Worm (Caenorhabditis elegans) whole organism, L2 larva: ENCODE data around the gene Y54G2A.10.
A peak's percentile ranks its signal among the peaks of the same experiment; 100 is the strongest.
"Not testable (repeated sequence)": the region's sequence is repeated elsewhere in the genome, so short reads cannot be mapped to it uniquely, and the experiment has no call there.

Experiments used
- C34F6.9 ChIP-seq: fragments of 150-350 bp; optimal IDR thresholded peaks from 2 replicates; lab custom pipeline; 2014; ENCODE audit warnings: missing biosample characterization, missing genetic modification characterization
- F13H6.1 ChIP-seq: sonication (generic microtip); optimal IDR thresholded peaks from 2 replicates; lab custom pipeline; 2016; ENCODE audit warnings: missing genetic modification characterization, missing compliant biosample characterization
- R02D3.7 ChIP-seq: fragments of 150-350 bp; optimal IDR thresholded peaks from 2 replicates; lab custom pipeline; 2014; ENCODE audit warnings: missing biosample characterization, missing genetic modification characterization
- Y55F3AM.14 ChIP-seq: fragments of 200-800 bp; sonication (Bioruptor generic); optimal IDR thresholded peaks from 2 replicates; lab custom pipeline; 2018; ENCODE audit warnings: mild to moderate bottlenecking, missing genetic modification characterization, missing compliant biosample characterization
- ZK546.5 ChIP-seq: sonication (generic microtip); optimal IDR thresholded peaks from 2 replicates; lab custom pipeline; 2017; ENCODE audit warnings: missing biosample characterization, missing genetic modification characterization
- alr-1 ChIP-seq: fragments of 150-350 bp; optimal IDR thresholded peaks from 2 replicates; lab custom pipeline; 2014; ENCODE audit warnings: missing biosample characterization, missing genetic modification characterization
- aly-2 ChIP-seq: fragments of 150-350 bp; optimal IDR thresholded peaks from 2 replicates; lab custom pipeline; 2014; ENCODE audit warnings: missing biosample characterization, missing genetic modification characterization
- ama-1 ChIP-seq: fragments of 150-350 bp; optimal IDR thresholded peaks from 2 replicates; lab custom pipeline; 2018; ENCODE audit warnings: inconsistent platforms
- crh-2 ChIP-seq: sonication (generic microtip); optimal IDR thresholded peaks from 2 replicates; lab custom pipeline; 2017; ENCODE audit warnings: missing biosample characterization, missing genetic modification characterization
- dmd-4 ChIP-seq: sonication (generic microtip); optimal IDR thresholded peaks from 2 replicates; lab custom pipeline; 2017; ENCODE audit warnings: missing biosample characterization, missing genetic modification characterization
- elt-3 ChIP-seq: sonication (generic microtip); optimal IDR thresholded peaks from 2 replicates; lab custom pipeline; 2017; ENCODE audit warnings: missing biosample characterization, missing genetic modification characterization
- fos-1 ChIP-seq: fragments of 150-350 bp; optimal IDR thresholded peaks from 2 replicates; lab custom pipeline; 2014; ENCODE audit warnings: missing biosample characterization, missing genetic modification characterization
- gmeb-1 ChIP-seq: fragments of 150-350 bp; optimal IDR thresholded peaks from 2 replicates; lab custom pipeline; 2014; ENCODE audit warnings: missing biosample characterization, missing genetic modification characterization
- lin-11 ChIP-seq: fragments of 150-350 bp; sonication (generic microtip); optimal IDR thresholded peaks from 2 replicates; lab custom pipeline; 2014; ENCODE audit warnings: missing biosample characterization, missing genetic modification characterization, inconsistent platforms, mixed read lengths
- lin-13 ChIP-seq: fragments of 150-350 bp; optimal IDR thresholded peaks from 2 replicates; lab custom pipeline; 2014; ENCODE audit warnings: missing biosample characterization, missing genetic modification reagents, missing genetic modification characterization
- lin-39 ChIP-seq: fragments of 150-350 bp; optimal IDR thresholded peaks from 2 replicates; lab custom pipeline; 2014; ENCODE audit warnings: missing biosample characterization, missing genetic modification reagents, missing genetic modification characterization
- lsy-2 ChIP-seq, 2 experiments: fragments of 150-350 bp in 1 of 2; sonication (generic microtip) in 1 of 2; optimal IDR thresholded peaks; 2 replicates each; lab custom pipeline; 2014 to 2017; ENCODE audit warnings: missing biosample characterization in 2 of 2, missing genetic modification characterization in 2 of 2
- mab-5 ChIP-seq: fragments of 150-350 bp; optimal IDR thresholded peaks from 2 replicates; lab custom pipeline; 2014; ENCODE audit warnings: missing biosample characterization, missing genetic modification characterization
- mbf-1 ChIP-seq: sonication (generic microtip); optimal IDR thresholded peaks from 2 replicates; lab custom pipeline; 2017; ENCODE audit warnings: missing biosample characterization, missing genetic modification characterization
- mdl-1 ChIP-seq, 2 experiments: fragments of 150-350 bp in 1 of 2; sonication (generic microtip) in 1 of 2; optimal IDR thresholded peaks; 2 replicates each; lab custom pipeline; 2017; ENCODE audit warnings: missing biosample characterization in 2 of 2, missing genetic modification characterization in 2 of 2
- nhr-11 ChIP-seq: fragments of 150-350 bp; optimal IDR thresholded peaks from 2 replicates; lab custom pipeline; 2014; ENCODE audit warnings: missing biosample characterization, missing genetic modification characterization
- nhr-12 ChIP-seq: fragments of 150-350 bp; optimal IDR thresholded peaks from 2 replicates; lab custom pipeline; 2014; ENCODE audit warnings: missing biosample characterization, missing genetic modification characterization
- nhr-129 ChIP-seq: fragments of 150-350 bp; optimal IDR thresholded peaks from 2 replicates; lab custom pipeline; 2014; ENCODE audit warnings: missing biosample characterization, missing genetic modification characterization
- nhr-21 ChIP-seq: fragments of 150-350 bp; optimal IDR thresholded peaks from 2 replicates; lab custom pipeline; 2014; ENCODE audit warnings: missing biosample characterization, missing genetic modification characterization
- nhr-237 ChIP-seq: fragments of 150-350 bp; optimal IDR thresholded peaks from 2 replicates; lab custom pipeline; 2014; ENCODE audit warnings: missing biosample characterization, missing genetic modification characterization
- nhr-25 ChIP-seq: fragments of 150-350 bp; sonication (generic microtip); optimal IDR thresholded peaks from 3 replicates; lab custom pipeline; 2014; ENCODE audit warnings: missing biosample characterization, missing genetic modification characterization
- nhr-77 ChIP-seq: fragments of 150-350 bp; optimal IDR thresholded peaks from 2 replicates; lab custom pipeline; 2014; ENCODE audit warnings: missing biosample characterization, missing genetic modification characterization
- sem-4 ChIP-seq: fragments of 150-350 bp; optimal IDR thresholded peaks from 2 replicates; lab custom pipeline; 2014; ENCODE audit warnings: missing biosample characterization, missing genetic modification reagents, missing genetic modification characterization
- skn-1 ChIP-seq: sonication (generic microtip); optimal IDR thresholded peaks from 2 replicates; lab custom pipeline; 2017; ENCODE audit warnings: missing biosample characterization, missing genetic modification characterization
- sma-3 ChIP-seq: sonication (generic microtip); optimal IDR thresholded peaks from 2 replicates; lab custom pipeline; 2016; ENCODE audit warnings: missing genetic modification reagents, missing genetic modification characterization, missing compliant biosample characterization
- sma-9 ChIP-seq, 2 experiments: fragments of 150-350 bp in 1 of 2; sonication (generic microtip) in 1 of 2; optimal IDR thresholded peaks; 2 replicates each; lab custom pipeline; 2014 to 2016; ENCODE audit warnings: missing genetic modification characterization in 2 of 2, mild to moderate bottlenecking in 1 of 2, missing biosample characterization in 1 of 2, missing compliant biosample characterization in 1 of 2, missing genetic modification reagents in 1 of 2, moderate library complexity in 1 of 2
- snpc-4 ChIP-seq: fragments of 150-350 bp; optimal IDR thresholded peaks from 2 replicates; lab custom pipeline; 2014; ENCODE audit warnings: missing biosample characterization, missing genetic modification characterization
- unc-39 ChIP-seq: fragments of 150-350 bp; optimal IDR thresholded peaks from 2 replicates; lab custom pipeline; 2014; ENCODE audit warnings: missing biosample characterization, missing genetic modification characterization
- unc-55 ChIP-seq: fragments of 150-350 bp; sonication (generic microtip); optimal IDR thresholded peaks from 3 replicates; lab custom pipeline; 2014; ENCODE audit warnings: missing biosample characterization, missing genetic modification reagents, missing genetic modification characterization
- unc-62 ChIP-seq: fragments of 150-350 bp; optimal IDR thresholded peaks from 2 replicates; lab custom pipeline; 2014; ENCODE audit warnings: missing biosample characterization, missing genetic modification reagents, missing genetic modification characterization
- zag-1 ChIP-seq: fragments of 150-350 bp; optimal IDR thresholded peaks from 2 replicates; lab custom pipeline; 2014; ENCODE audit warnings: missing biosample characterization, missing genetic modification characterization
- ztf-11 ChIP-seq: sonication (generic microtip); optimal IDR thresholded peaks from 2 replicates; lab custom pipeline; 2017; ENCODE audit warnings: missing biosample characterization, missing genetic modification characterization
- ztf-4 ChIP-seq: fragments of 150-350 bp; optimal IDR thresholded peaks from 2 replicates; lab custom pipeline; 2014; ENCODE audit warnings: missing biosample characterization, missing genetic modification characterization

The Y54G2A.10 gene

DNA sequence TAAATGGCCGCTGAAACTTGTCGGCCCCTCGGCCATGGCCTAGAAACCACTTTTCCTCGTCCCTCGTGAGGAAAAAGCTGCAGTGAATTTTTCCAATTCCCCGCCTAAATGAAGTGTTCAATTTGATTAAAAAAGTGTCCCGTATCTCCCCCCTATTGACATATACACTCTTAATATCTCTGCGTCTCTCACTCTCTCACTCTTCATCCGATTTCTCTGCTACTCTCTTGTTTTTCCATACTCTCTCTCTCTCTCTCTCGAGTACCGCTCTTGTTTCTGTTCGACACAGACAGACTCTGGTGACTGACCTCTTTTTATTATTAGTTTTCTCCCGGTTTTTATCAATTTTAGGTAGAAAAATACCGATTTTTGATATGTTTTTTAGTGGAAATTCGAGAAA lies 14.4 kb upstream of the Y54G2A.10 start (continued):
- TF ChIP-seq dmd-4 (tag; lab: Kevin White, UChicago) (no peak), nhr-11 (tag; lab: Kevin White, UChicago) (no peak), sma-3 (GFP tag; lab: Kevin White, UChicago) (peak; percentile 28), mab-5 (tag; lab: Kevin White, UChicago) (no peak), mbf-1 (tag; lab: Kevin White, UChicago) (no peak), mdl-1 (tag; optimal IDR thresholded peaks at IDR 0.05; lab: Kevin White, UChicago) (no peak), sem-4 (tag; lab: Kevin White, UChicago) (no peak), nhr-237 (tag; lab: Kevin White, UChicago) (no peak), lin-13 (peak; percentile 40), aly-2 (tag; lab: Kevin White, UChicago) (no peak), ztf-4 (tag; lab: Kevin White, UChicago) (no peak), unc-62 (no peak), ama-1 (lab: Kevin White, UChicago) (no peak), Y55F3AM.14 (GFP tag; lab: Kevin White, UChicago) (no peak), lin-39 (no peak), nhr-129 (tag; lab: Kevin White, UChicago) (peak; percentile 20), unc-39 (no peak), ZK546.5 (no peak), nhr-77 (tag; lab: Kevin White, UChicago) (no peak)
- TF ChIP-seq, all 48 proteins: peak for 11

DNA sequence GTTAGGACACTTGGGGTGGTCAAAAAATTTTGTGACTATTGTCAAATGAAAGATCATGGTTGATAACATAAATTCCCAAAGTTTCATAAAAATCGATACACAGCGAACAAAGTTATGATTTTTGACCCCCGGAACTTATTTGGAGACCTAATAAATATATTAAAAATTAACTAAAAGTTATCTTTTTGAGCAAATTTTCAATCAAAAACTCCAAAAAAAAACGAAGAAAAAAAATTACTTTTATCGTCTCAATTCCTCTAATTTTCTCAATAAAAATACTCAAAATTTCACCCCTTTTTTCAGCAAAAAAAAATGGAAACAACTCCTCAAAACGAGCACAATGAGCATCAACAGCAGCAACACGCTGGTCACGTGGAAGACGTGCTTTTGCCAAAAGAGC lies 11.1 kb upstream of the Y54G2A.10 start, which contains the start of gene atln-1:
TSS of gene atln-1 (plus strand) at position 301 of the 400 bp plus-strand sequence.
- not testable (repeated sequence) for TF ChIP-seq crh-2, nhr-21, elt-3 (tag; lab: Kevin White, UChicago)

DNA sequence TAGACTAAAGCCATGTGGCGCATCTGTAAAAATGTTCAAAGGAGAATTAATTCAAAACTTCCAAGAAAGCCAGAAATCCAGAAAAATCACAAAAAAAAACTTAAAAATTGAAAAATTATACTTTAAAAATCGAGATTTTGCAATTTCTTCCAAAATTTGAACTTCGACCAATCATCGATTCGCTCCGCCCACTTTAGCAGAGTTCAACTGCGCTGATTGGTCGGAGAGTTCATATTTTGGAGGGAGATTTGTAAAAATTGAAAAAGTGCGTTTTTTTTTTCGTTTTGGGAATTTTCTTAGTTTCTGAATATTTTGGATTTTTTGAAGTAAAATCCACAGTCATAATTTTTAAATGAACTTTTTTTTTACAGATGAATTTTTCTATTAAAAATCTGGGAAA lies 5.5 kb upstream of the Y54G2A.10 start:
- TF ChIP-seq mbf-1 (tag; lab: Kevin White, UChicago) (no peak), R02D3.7 (no peak), sma-3 (GFP tag; lab: Kevin White, UChicago) (no peak)

DNA sequence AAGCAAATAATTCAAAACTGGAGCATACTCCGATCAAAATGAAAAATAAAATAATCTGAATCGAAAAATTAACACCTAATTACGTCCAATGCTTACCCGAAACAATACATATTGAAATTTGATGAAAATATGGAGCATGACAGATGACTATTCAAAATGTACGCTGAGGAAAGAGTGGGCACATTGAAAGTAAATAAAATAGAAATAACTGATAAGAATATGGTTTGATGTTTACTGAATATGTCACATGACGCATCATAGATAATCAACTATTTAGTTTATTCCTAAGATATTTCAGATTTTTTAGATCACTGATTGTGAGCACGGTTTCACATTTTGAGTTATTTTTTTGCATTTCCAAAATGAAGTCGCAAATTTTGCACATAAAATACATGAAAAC lies 1.1 kb upstream of the Y54G2A.10 start, which contains the start of gene Y54G2A.52:
TSS of gene Y54G2A.52 (minus strand) at position 348 of the 400 bp plus-strand sequence.
- TF ChIP-seq crh-2 (tag; lab: Kevin White, UChicago) (peak; percentile 36), mdl-1 (tag; optimal IDR thresholded peaks at IDR 0.05; lab: Kevin White, UChicago) (no peak), aly-2 (tag; lab: Kevin White, UChicago) (no peak), fos-1 (tag; lab: Kevin White, UChicago) (peak; percentile 79), gmeb-1 (tag; lab: Kevin White, UChicago) (peak; percentile 7), nhr-129 (tag; lab: Kevin White, UChicago) (peak; percentile 11), alr-1 (tag; lab: Kevin White, UChicago) (no peak)

DNA sequence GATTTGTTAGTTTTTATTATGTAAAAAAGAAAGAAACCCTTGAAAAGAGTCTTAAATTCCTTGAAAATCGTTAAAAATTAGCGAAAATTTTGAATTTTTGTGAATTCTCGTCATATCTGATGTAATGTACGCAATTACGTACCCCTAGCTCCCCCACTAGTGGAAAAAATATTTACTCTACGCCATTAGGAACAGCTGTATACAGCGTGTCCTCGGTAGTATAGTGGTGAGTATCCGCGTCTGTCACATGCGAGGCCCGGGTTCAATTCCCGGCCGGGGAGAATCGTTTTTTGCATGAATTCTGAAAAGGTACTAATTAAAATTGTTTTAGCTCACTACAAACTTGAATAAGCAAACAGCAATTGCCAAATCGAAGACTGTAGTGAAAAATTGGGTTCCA lies 401 bp downstream of the Y54G2A.10 start:
- TF ChIP-seq F13H6.1 (tag; lab: Kevin White, UChicago) (no peak), ZK546.5 (no peak), lin-13 (no peak), nhr-25 (tag; lab: Kevin White, UChicago) (no peak)

DNA sequence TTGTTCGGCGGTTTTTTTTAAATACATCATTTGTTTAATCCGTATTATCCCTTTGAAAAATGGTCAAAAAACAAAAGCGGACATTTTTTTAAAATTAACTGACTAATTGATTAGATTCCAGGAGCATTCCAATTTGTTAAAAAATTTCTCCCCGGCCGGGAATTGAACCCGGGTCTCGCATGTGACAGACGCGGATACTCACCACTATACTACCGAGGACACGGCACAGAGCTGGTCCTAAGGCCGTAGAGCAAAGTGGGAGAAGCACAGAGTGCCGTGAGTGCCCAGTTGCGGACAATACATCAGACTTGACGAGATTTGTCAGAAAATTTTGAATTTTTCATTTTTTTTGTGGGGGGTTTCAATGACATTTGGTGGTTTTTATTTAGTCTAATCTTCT lies 1.5 kb downstream of the Y54G2A.10 start:
- peak; percentile 20 for TF ChIP-seq unc-55 (GFP tag; lab: Kevin White, UChicago)
- no peak for TF ChIP-seq aly-2 (tag; lab: Kevin White, UChicago)
- no peak for TF ChIP-seq nhr-12 (tag; lab: Kevin White, UChicago)
- TF ChIP-seq Y55F3AM.14 (GFP tag; lab: Kevin White, UChicago) = no peak
- no peak for TF ChIP-seq lin-11 (tag; lab: Kevin White, UChicago)
- no peak for TF ChIP-seq sma-9 (GFP tag; optimal IDR thresholded peaks at IDR 0.05; lab: Kevin White, UChicago)
- no peak for TF ChIP-seq sma-9 (tag; optimal IDR thresholded peaks at IDR 0.05; lab: Kevin White, UChicago)
- no peak for TF ChIP-seq mdl-1 (tag; optimal IDR thresholded peaks at IDR 0.05; lab: Kevin White, UChicago)
- TF ChIP-seq snpc-4 (tag; lab: Kevin White, UChicago) = no peak
- no peak for TF ChIP-seq nhr-21 (tag; lab: Kevin White, UChicago)
- no peak for TF ChIP-seq zag-1 (tag; lab: Kevin White, UChicago)
- TF ChIP-seq C34F6.9 (tag; lab: Kevin White, UChicago) = peak; percentile 10
- TF ChIP-seq ZK546.5 = no peak
- TF ChIP-seq lsy-2 (tag; optimal IDR thresholded peaks at IDR 0.05; lab: Kevin White, UChicago) = peak in 1 of 2 experiments; percentile 17
- no peak for TF ChIP-seq elt-3 (tag; lab: Kevin White, UChicago)
- no peak for TF ChIP-seq skn-1
- no peak for TF ChIP-seq nhr-25 (tag; lab: Kevin White, UChicago)
- TF ChIP-seq lin-13 = peak; percentile 35
- TF ChIP-seq ztf-11 (tag; lab: Kevin White, UChicago) = no peak
- TF ChIP-seq unc-62 = no peak
- no peak for TF ChIP-seq sma-3 (GFP tag; lab: Kevin White, UChicago)
- TF ChIP-seq unc-39 = no peak
- TF ChIP-seq, all 48 proteins: peak for 4
